Fruit fly (Drosophila melanogaster) whole organism: ENCODE measurements around the gene Hmt-1.

Experiments
- Dll ChIP-seq: fragments of >200 bp; optimal IDR thresholded peaks from 2 replicates; lab custom pipeline; 2017
- pan ChIP-seq: fragments of >200 bp; optimal IDR thresholded peaks from 2 replicates; lab custom pipeline; 2017
- psq ChIP-seq: fragments of >200 bp; optimal IDR thresholded peaks from 2 replicates; lab custom pipeline; 2017

- TF ChIP-seq Dll (lab: Kevin White, UChicago) (no peak), psq (lab: Kevin White, UChicago) (no peak), pan (no peak)
These were observed 42.4 kb upstream of the Hmt-1 start for dm6 chr3R:15899650-15900049.
